Worm (Caenorhabditis elegans) whole organism, L1 larva: Measurements from ENCODE around the gene set-22.
A peak's percentile ranks its signal among the peaks of the same experiment; 100 is the strongest.

Source experiments
- C16A3.4 ChIP-seq: fragments of 150-350 bp; optimal IDR thresholded peaks from 2 replicates; lab custom pipeline; 2014; ENCODE audit warnings: missing biosample characterization, missing genetic modification characterization
- blmp-1 ChIP-seq: fragments of 150-350 bp; optimal IDR thresholded peaks from 2 replicates; lab custom pipeline; 2014; ENCODE audit warnings: missing biosample characterization, missing genetic modification characterization
- ces-1 ChIP-seq: fragments of 150-350 bp; optimal IDR thresholded peaks from 2 replicates; lab custom pipeline; 2014; ENCODE audit warnings: missing biosample characterization, missing genetic modification reagents, missing genetic modification characterization
- egl-27 ChIP-seq, 2 experiments: fragments of 150-350 bp in 1 of 2; sonication (generic microtip); optimal IDR thresholded peaks; 3 replicates each; lab custom pipeline; 2017 to 2018; ENCODE audit warnings: missing biosample characterization in 2 of 2, missing genetic modification characterization in 2 of 2, missing genetic modification reagents in 2 of 2
- elt-2 ChIP-seq: sonication (generic microtip); optimal IDR thresholded peaks from 2 replicates; lab custom pipeline; 2016; ENCODE audit warnings: missing genetic modification characterization, mild to moderate bottlenecking, inconsistent platforms, missing compliant biosample characterization, missing genetic modification reagents
- hlh-17 ChIP-seq: fragments of 200-800 bp; sonication (Bioruptor generic); optimal IDR thresholded peaks from 2 replicates; lab custom pipeline; 2018; ENCODE audit warnings: missing genetic modification characterization, mild to moderate bottlenecking, missing compliant biosample characterization, moderate library complexity, borderline replicate concordance
- hlh-4 ChIP-seq: sonication (generic microtip); optimal IDR thresholded peaks from 2 replicates; lab custom pipeline; 2016; ENCODE audit warnings: mild to moderate bottlenecking, missing genetic modification characterization, missing compliant biosample characterization
- lin-39 ChIP-seq: fragments of 150-350 bp; optimal IDR thresholded peaks from 2 replicates; lab custom pipeline; 2014; ENCODE audit warnings: missing biosample characterization, missing genetic modification reagents, missing genetic modification characterization
- lsy-2 ChIP-seq, 2 experiments: fragments of 150-350 bp; optimal IDR thresholded peaks; 2 replicates each; lab custom pipeline; 2014; ENCODE audit warnings: missing biosample characterization in 2 of 2, missing genetic modification characterization in 2 of 2
- nhr-47 ChIP-seq: sonication (generic microtip); optimal IDR thresholded peaks from 2 replicates; lab custom pipeline; 2016; ENCODE audit warnings: mild to moderate bottlenecking, missing genetic modification characterization, moderate library complexity, missing compliant biosample characterization
- skn-1 ChIP-seq: fragments of 150-350 bp; optimal IDR thresholded peaks from 2 replicates; lab custom pipeline; 2014; ENCODE audit warnings: missing biosample characterization, missing genetic modification characterization
- sox-4 ChIP-seq: sonication (generic microtip); optimal IDR thresholded peaks from 2 replicates; lab custom pipeline; 2016; ENCODE audit warnings: missing genetic modification characterization, missing compliant biosample characterization
- sptf-1 ChIP-seq: fragments of 150-350 bp; optimal IDR thresholded peaks from 2 replicates; lab custom pipeline; 2014; ENCODE audit warnings: missing biosample characterization, missing genetic modification characterization
- sup-37 ChIP-seq: fragments of 200-800 bp; sonication (Bioruptor generic); optimal IDR thresholded peaks from 2 replicates; lab custom pipeline; 2018; ENCODE audit warnings: mild to moderate bottlenecking, missing genetic modification characterization, missing compliant biosample characterization
- tbx-2 ChIP-seq: sonication (generic microtip); optimal IDR thresholded peaks from 2 replicates; lab custom pipeline; 2016; ENCODE audit warnings: missing genetic modification characterization, missing compliant biosample characterization
- zag-1 ChIP-seq: fragments of 150-350 bp; optimal IDR thresholded peaks from 2 replicates; lab custom pipeline; 2014; ENCODE audit warnings: missing biosample characterization, missing genetic modification characterization

Gene set-22

DNA sequence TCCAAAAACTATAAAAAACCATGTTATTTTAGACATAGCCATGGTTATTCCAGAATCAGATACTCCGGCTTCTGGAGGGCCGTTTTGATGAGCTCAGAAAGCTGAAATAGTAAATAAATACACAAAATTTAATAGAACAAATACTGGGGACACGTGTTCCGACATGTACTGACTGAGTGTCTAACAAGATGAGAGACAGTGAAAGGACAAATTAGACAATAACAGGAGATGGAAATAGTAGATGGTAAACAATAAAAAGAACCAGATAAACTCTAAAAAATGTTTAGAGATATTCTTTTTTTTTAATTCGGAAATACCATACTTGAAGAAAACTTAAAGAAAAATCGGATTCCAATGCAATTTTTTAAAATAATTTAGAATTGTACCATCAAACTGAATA lies 47.9 kb downstream of the set-22 start, which contains the start of gene Y32F6B.1:
Gene Y32F6B.1 (minus strand): TSS at position 101 of the 400 bp plus-strand sequence.
- TF ChIP-seq C16A3.4 (tag; lab: Kevin White, UChicago), result no peak
- TF ChIP-seq tbx-2, result no peak
- no peak for TF ChIP-seq hlh-17

DNA sequence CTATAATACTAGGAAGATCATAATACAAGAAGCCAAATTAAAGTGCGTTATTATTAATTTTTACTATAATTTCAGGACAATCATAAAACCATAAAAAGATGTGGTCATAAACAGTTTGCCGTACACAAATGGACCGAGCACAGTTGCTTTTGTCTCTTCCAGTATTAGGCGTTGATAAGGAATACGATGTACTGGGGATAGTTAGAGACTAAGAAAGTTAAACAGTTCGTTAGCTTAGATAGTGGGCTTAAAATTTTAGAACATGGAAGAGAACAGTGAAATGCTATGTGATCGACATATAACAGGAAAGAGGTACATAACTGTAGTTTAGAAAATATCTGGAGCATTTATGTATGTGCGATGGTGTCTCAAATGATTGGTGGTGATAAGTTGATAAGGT lies 48.7 kb downstream of the set-22 start:
- no peak for TF ChIP-seq blmp-1 (tag; lab: Kevin White, UChicago)
- peak; percentile 45 for TF ChIP-seq elt-2
- no peak for TF ChIP-seq sptf-1 (tag; lab: Kevin White, UChicago)
- no peak for TF ChIP-seq nhr-47 (tag; lab: Kevin White, UChicago)

DNA sequence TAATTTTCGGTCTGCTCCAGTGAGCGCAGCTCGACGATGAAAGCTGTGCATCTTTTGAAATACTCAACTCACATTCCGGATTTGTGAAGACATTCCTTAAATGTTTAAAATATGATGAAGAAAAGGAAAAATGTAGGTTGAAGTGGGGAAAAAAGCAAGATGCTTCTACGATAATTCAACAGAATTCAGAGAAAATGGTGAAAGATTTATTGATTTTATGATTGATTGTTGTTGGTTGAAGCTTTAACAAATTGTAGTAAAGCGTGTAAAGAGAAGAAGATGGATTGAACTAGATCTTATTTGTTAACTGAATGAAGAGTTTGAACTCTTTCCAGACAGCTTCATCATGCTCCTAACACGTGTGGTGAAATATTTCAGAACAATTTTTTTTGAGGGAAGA lies 53.3 kb downstream of the set-22 start, which contains the start of gene ncx-5:
Gene ncx-5 (minus strand): TSS at position 101 of the 400 bp plus-strand sequence.
- TF ChIP-seq lin-39 (tag; lab: Kevin White, UChicago) (no peak), ces-1 (GFP tag; lab: Kevin White, UChicago) (no peak), skn-1 (no peak), hlh-4 (tag; lab: Kevin White, UChicago) (no peak), zag-1 (tag; lab: Kevin White, UChicago) (no peak), egl-27 (tag; optimal IDR thresholded peaks at IDR 0.05; lab: Kevin White, UChicago) (no peak), sox-4 (tag; lab: Kevin White, UChicago) (no peak), sptf-1 (tag; lab: Kevin White, UChicago) (no peak), sup-37 (no peak), lsy-2 (tag; optimal IDR thresholded peaks at IDR 0.05; lab: Kevin White, UChicago) (no peak)
- TF ChIP-seq, all 84 proteins: peak for 0
